Fruit fly (Drosophila melanogaster): ENCODE data around the gene Sh3beta.

Gene Sh3beta

DNA sequence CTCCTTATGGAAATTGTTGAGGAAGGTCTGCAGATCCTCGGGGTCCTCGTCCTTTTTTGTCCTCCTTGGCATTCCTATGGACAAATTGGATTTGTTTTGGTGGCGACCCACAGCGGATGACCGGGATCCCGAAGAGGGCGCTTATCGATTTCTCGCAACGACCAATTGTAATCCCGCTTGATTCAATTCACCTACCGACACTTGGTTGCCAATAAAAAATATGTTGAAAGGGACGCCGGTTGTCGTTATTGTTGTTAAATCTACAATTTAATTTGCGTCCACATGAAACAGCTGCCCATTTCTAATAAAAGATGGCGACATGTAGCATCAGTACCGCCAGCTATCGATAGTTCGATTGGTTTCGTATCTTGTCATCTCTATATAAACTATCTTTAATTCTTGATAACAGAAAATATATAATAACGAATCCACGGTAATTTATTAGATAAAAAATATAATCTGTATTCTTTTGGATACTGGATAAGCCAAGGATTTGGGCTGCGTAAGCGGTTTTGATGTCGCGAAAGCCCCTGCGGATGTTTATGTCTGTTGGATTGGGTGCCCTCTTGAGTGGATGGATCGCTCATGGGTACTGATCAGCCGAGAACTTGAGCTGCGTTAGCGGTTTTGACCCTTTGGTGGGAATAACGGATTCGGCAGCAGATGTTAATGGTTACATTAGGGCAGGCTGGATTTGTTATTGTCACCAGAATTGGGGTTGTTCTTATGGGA is 12.5 kb downstream of the Sh3beta start, which contains the start of gene CTCF (continued):
- TF ChIP-seq achi (GFP tag; optimal IDR thresholded peaks at IDR 0.05) (no peak), pdm3 (GFP tag; optimal IDR thresholded peaks at IDR 0.05) (no peak), CG11294 (GFP tag; IDR thresholded peaks at IDR 0.05) (no peak), Sox15 (GFP tag; optimal IDR thresholded peaks at IDR 0.05) (no peak), eg (GFP tag; IDR thresholded peaks at IDR 0.05) (no peak), CG6276 (GFP tag; optimal IDR thresholded peaks at IDR 0.05) (no peak), CG7368 (GFP tag; optimal IDR thresholded peaks at IDR 0.05) (peak; percentile 10), OdsH (GFP tag; optimal IDR thresholded peaks at IDR 0.05) (no peak), fkh (GFP tag; optimal IDR thresholded peaks at IDR 0.05) (no peak), esn (GFP tag; optimal IDR thresholded peaks at IDR 0.05) (peak; percentile 67), Eip93F (GFP tag; optimal IDR thresholded peaks at IDR 0.05) (no peak), Hr38 (GFP tag; optimal IDR thresholded peaks at IDR 0.05) (no peak), CG34406 (GFP tag; optimal IDR thresholded peaks at IDR 0.05) (no peak), CG11902 (GFP tag; optimal IDR thresholded peaks at IDR 0.05) (no peak), fd85E (GFP tag; optimal IDR thresholded peaks at IDR 0.05) (no peak), cyc (GFP tag; optimal IDR thresholded peaks at IDR 0.05) (peak; percentile 38), CG6163 (GFP tag; IDR thresholded peaks at IDR 0.05) (no peak), CG3919 (GFP tag; optimal IDR thresholded peaks at IDR 0.05) (peak; percentile 44), Smox (GFP tag; optimal IDR thresholded peaks at IDR 0.05) (no peak), fd59A (GFP tag; optimal IDR thresholded peaks at IDR 0.05) (no peak), Lpt (GFP tag; optimal IDR thresholded peaks at IDR 0.05) (no peak), spab (GFP tag; optimal IDR thresholded peaks at IDR 0.05) (no peak), Sox102F (GFP tag; optimal IDR thresholded peaks at IDR 0.05) (no peak), Ets96B (tag; optimal IDR thresholded peaks at IDR 0.05) (no peak), topi (GFP tag; optimal IDR thresholded peaks at IDR 0.05) (peak; percentile 36), salr (GFP tag; optimal IDR thresholded peaks at IDR 0.05) (no peak), CG31627 (GFP tag; optimal IDR thresholded peaks at IDR 0.05) (peak; percentile 43), CG8632 (GFP tag; optimal IDR thresholded peaks at IDR 0.05) (no peak)

dm6 chr3L:7349311-7349710 is 19.7 kb downstream of the Sh3beta start:
- TF ChIP-seq Eip93F (GFP tag; optimal IDR thresholded peaks at IDR 0.05): no peak
- TF ChIP-seq fkh (GFP tag; optimal IDR thresholded peaks at IDR 0.05): peak; percentile 79
- TF ChIP-seq Sox14 (GFP tag; optimal IDR thresholded peaks at IDR 0.05): no peak

dm6 chr3L:7347984-7348631 is 21.0 kb downstream of the Sh3beta start, which contains the start of the genes Srp19 and qm:
TSS of gene Srp19 (minus strand) at chr3L:7348034.
TSS of gene qm (plus strand) at chr3L:7348313.
- TF ChIP-seq dsx (GFP tag; optimal IDR thresholded peaks at IDR 0.05; ENCODE audit: poor library complexity, severe bottlenecking): peak; percentile 37
- no peak for TF ChIP-seq vri (GFP tag; optimal IDR thresholded peaks at IDR 0.05)
- no peak for TF ChIP-seq acj6 (GFP tag; optimal IDR thresholded peaks at IDR 0.05)
- TF ChIP-seq Eip78C (GFP tag): peak; percentile 52
- TF ChIP-seq esn (GFP tag; optimal IDR thresholded peaks at IDR 0.05): peak; percentile 66
- TF ChIP-seq Eip75B (GFP tag; optimal IDR thresholded peaks at IDR 0.05): peak; percentile 54
- TF ChIP-seq Sox14 (GFP tag; optimal IDR thresholded peaks at IDR 0.05): peak; percentile 41
- TF ChIP-seq CG8319 (GFP tag; optimal IDR thresholded peaks at IDR 0.05): no peak
- TF ChIP-seq lz (GFP tag; optimal IDR thresholded peaks at IDR 0.05): peak; percentile 66
- peak; percentile 65 for TF ChIP-seq CG6854 (GFP tag; optimal IDR thresholded peaks at IDR 0.05)
- TF ChIP-seq fkh (GFP tag; optimal IDR thresholded peaks at IDR 0.05): peak; percentile 74
- TF ChIP-seq CG32006 (GFP tag; optimal IDR thresholded peaks at IDR 0.05): peak; percentile 15
- peak; percentile 35 for TF ChIP-seq CG1621 (tag; optimal IDR thresholded peaks at IDR 0.05)
- peak; percentile 67 to 90 for TF ChIP-seq ss (GFP tag; optimal IDR thresholded peaks at IDR 0.05)
- TF ChIP-seq CG3919 (GFP tag; optimal IDR thresholded peaks at IDR 0.05): peak; percentile 38
- TF ChIP-seq topi (GFP tag; optimal IDR thresholded peaks at IDR 0.05): peak; percentile 38
- TF ChIP-seq Smox (GFP tag; optimal IDR thresholded peaks at IDR 0.05): no peak
- peak; percentile 31 for TF ChIP-seq Hr39 (GFP tag; optimal IDR thresholded peaks at IDR 0.05)
- TF ChIP-seq CG3032 (tag; optimal IDR thresholded peaks at IDR 0.05): peak; percentile 33
- no peak for TF ChIP-seq CG15336 (GFP tag; IDR thresholded peaks at IDR 0.05)
- no peak for TF ChIP-seq CG11762 (GFP tag; optimal IDR thresholded peaks at IDR 0.05; ENCODE audit: insufficient read depth)
- no peak for TF ChIP-seq pdm3 (GFP tag; optimal IDR thresholded peaks at IDR 0.05)
- no peak for TF ChIP-seq CG34406 (GFP tag; optimal IDR thresholded peaks at IDR 0.05)
- no peak for TF ChIP-seq CG16779 (tag; optimal IDR thresholded peaks at IDR 0.05)
- no peak for TF ChIP-seq Ets96B (tag; optimal IDR thresholded peaks at IDR 0.05)
- TF ChIP-seq Eip93F (GFP tag; optimal IDR thresholded peaks at IDR 0.05): peak; percentile 63
- peak; percentile 1 for TF ChIP-seq achi (GFP tag; optimal IDR thresholded peaks at IDR 0.05)
- TF ChIP-seq CG10631 (GFP tag; optimal IDR thresholded peaks at IDR 0.05): peak; percentile 60

All from whole organism, prepupa.